Worm (Caenorhabditis elegans): Measurements from ENCODE around the gene R155.3.

DNA sequence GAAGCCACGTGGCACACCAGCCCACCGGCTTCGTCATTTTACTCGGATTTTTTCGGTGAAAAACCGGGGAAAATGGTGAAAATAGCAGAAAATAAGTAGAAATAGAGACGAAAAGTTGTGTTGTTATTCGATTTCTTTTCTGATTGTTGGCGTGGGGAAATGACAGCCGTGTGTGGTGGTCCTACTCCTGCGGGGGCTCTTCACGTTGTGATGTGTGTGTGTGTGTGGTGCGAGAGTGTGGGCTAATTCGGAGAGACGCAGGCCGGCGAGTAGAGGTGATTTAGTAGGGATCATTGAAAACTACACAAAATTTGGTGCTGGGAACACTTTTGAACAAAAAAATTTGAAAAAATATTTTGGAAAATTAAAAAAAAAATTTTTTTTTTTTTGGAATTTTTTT, 33.1 kb downstream of the R155.3 start, which contains the start of gene F53A3.1:
- TF ChIP-seq npax-4 (tag; optimal IDR thresholded peaks at IDR 0.05) (no peak), pha-4 (tag; optimal IDR thresholded peaks at IDR 0.05) (no peak), dve-1 (tag; optimal IDR thresholded peaks at IDR 0.05) (no peak), nfya-1 (tag; optimal IDR thresholded peaks at IDR 0.05) (no peak), K02D7.2 (tag; optimal IDR thresholded peaks at IDR 0.05) (no peak), Y22D7AL.16 (tag; optimal IDR thresholded peaks at IDR 0.05) (no peak), fkh-10 (GFP tag; optimal IDR thresholded peaks at IDR 0.05) (no peak)

All from whole organism, late embryonic.